Worm (Caenorhabditis elegans) whole organism, young adult: ENCODE data around the gene prx-5.

Experiments
- B0336.3 ChIP-seq: fragments of 200-800 bp; sonication (Bioruptor generic); IDR thresholded peaks from 2 replicates; pipeline ENCODE4 v1.3.6; 2022; ENCODE audit warnings: missing genetic modification characterization, missing compliant biosample characterization
- D2030.7 ChIP-seq: fragments of 200-800 bp; sonication (Bioruptor generic); IDR thresholded peaks from 2 replicates; pipeline ENCODE4 v1.3.6; 2022; ENCODE audit warnings: missing genetic modification reagents, missing genetic modification characterization, missing compliant biosample characterization
- F10E7.11 ChIP-seq: sonication (generic microtip); optimal IDR thresholded peaks from 2 replicates; lab custom pipeline; 2017; ENCODE audit warnings: mild to moderate bottlenecking, missing genetic modification characterization, moderate library complexity, missing compliant biosample characterization
- F33H1.4 ChIP-seq: fragments of 200-800 bp; sonication (Bioruptor generic); IDR thresholded peaks from 2 replicates; pipeline ENCODE4 v1.3.6; 2022; ENCODE audit warnings: missing genetic modification reagents, missing genetic modification characterization, missing compliant biosample characterization
- F55B11.4 ChIP-seq: sonication (generic microtip); optimal IDR thresholded peaks from 2 replicates; lab custom pipeline; 2016; ENCODE audit warnings: missing compliant biosample characterization, missing genetic modification characterization, borderline replicate concordance; ENCODE audit not compliant: insufficient read depth
- Y53G8AR.9 ChIP-seq: fragments of 200-800 bp; sonication (Bioruptor generic); conservative IDR thresholded peaks from 2 replicates; pipeline ENCODE4 v1.3.6; 2022; ENCODE audit warnings: missing genetic modification reagents, missing genetic modification characterization, missing compliant biosample characterization
- Y56A3A.18 ChIP-seq: fragments of 200-800 bp; sonication (Bioruptor generic); IDR thresholded peaks from 2 replicates; pipeline ENCODE4 v1.3.6; 2022; ENCODE audit warnings: missing genetic modification reagents, missing genetic modification characterization, missing compliant biosample characterization
- aptf-2 ChIP-seq: fragments of 200-800 bp; sonication (Bioruptor generic); conservative IDR thresholded peaks from 2 replicates; pipeline ENCODE4 v1.3.6; 2022; ENCODE audit warnings: missing genetic modification reagents, missing genetic modification characterization, missing compliant biosample characterization
- attf-3 ChIP-seq: fragments of 200-800 bp; sonication (Bioruptor generic); conservative IDR thresholded peaks from 2 replicates; pipeline ENCODE4 v1.3.6; 2022; ENCODE audit warnings: missing genetic modification reagents, missing genetic modification characterization, missing compliant biosample characterization
- ccch-3 ChIP-seq: fragments of 200-800 bp; sonication (Bioruptor generic); optimal IDR thresholded peaks from 2 replicates; lab custom pipeline; 2018; ENCODE audit warnings: mild to moderate bottlenecking, missing genetic modification characterization, missing compliant biosample characterization
- ceh-40 ChIP-seq: fragments of 200-800 bp; sonication (Bioruptor generic); IDR thresholded peaks from 2 replicates; pipeline ENCODE4 v1.3.6; 2022; ENCODE audit warnings: missing genetic modification characterization, missing compliant biosample characterization
- ceh-79 ChIP-seq: sonication (generic microtip); optimal IDR thresholded peaks from 2 replicates; lab custom pipeline; 2017; ENCODE audit warnings: mild to moderate bottlenecking, missing genetic modification characterization, missing compliant biosample characterization
- die-1 ChIP-seq: sonication (generic microtip); optimal IDR thresholded peaks from 2 replicates; lab custom pipeline; 2016; ENCODE audit warnings: missing genotype, mild to moderate bottlenecking, missing genetic modification characterization, missing compliant biosample characterization
- dox-1 ChIP-seq: fragments of 200-800 bp; sonication (Bioruptor generic); IDR thresholded peaks from 2 replicates; pipeline ENCODE4 v1.3.6; 2022; ENCODE audit warnings: missing genetic modification reagents, missing genetic modification characterization, missing compliant biosample characterization
- egl-18 ChIP-seq: fragments of 200-800 bp; sonication (Bioruptor generic); IDR thresholded peaks from 2 replicates; pipeline ENCODE4 v1.3.6; 2022; ENCODE audit warnings: missing genetic modification reagents, missing genetic modification characterization, missing compliant biosample characterization
- egrh-3 ChIP-seq: fragments of 200-800 bp; sonication (Bioruptor generic); IDR thresholded peaks from 2 replicates; pipeline ENCODE4 v1.3.6; 2022; ENCODE audit warnings: missing genetic modification reagents, missing genetic modification characterization, missing compliant biosample characterization
- ets-4 ChIP-seq: fragments of 200-800 bp; sonication (Bioruptor generic); optimal IDR thresholded peaks from 2 replicates; lab custom pipeline; 2018; ENCODE audit warnings: mild to moderate bottlenecking, missing genetic modification characterization, missing compliant biosample characterization
- hlh-12 ChIP-seq: sonication (generic microtip); optimal IDR thresholded peaks from 2 replicates; lab custom pipeline; 2016; ENCODE audit warnings: missing genetic modification characterization, missing compliant biosample characterization
- hlh-26 ChIP-seq: fragments of 200-800 bp; sonication (Bioruptor generic); conservative IDR thresholded peaks from 2 replicates; pipeline ENCODE4 v1.3.6; 2022; ENCODE audit warnings: missing genetic modification reagents, missing genetic modification characterization, missing compliant biosample characterization
- hrde-1 ChIP-seq: sonication (generic microtip); optimal IDR thresholded peaks from 2 replicates; lab custom pipeline; 2016; ENCODE audit warnings: missing genetic modification characterization, mild to moderate bottlenecking, missing compliant biosample characterization, moderate library complexity, missing genotype, missing genetic modification reagents, borderline replicate concordance
- let-607 ChIP-seq, 2 experiments: fragments of 200-800 bp in 1 of 2; sonication (Bioruptor generic) in 1 of 2; sonication (generic microtip) in 1 of 2; optimal IDR thresholded peaks; 2 replicates each; lab custom pipeline; 2016 to 2018; ENCODE audit warnings: mild to moderate bottlenecking in 2 of 2, missing compliant biosample characterization in 2 of 2, missing genetic modification characterization in 2 of 2, moderate library complexity in 2 of 2, missing genotype in 1 of 2
- lin-26 ChIP-seq: fragments of 200-800 bp; sonication (Bioruptor generic); IDR thresholded peaks from 2 replicates; pipeline ENCODE4 v1.3.6; 2022; ENCODE audit warnings: missing genetic modification reagents, missing genetic modification characterization, missing compliant biosample characterization
- lin-40 ChIP-seq: sonication (generic microtip); optimal IDR thresholded peaks from 2 replicates; lab custom pipeline; 2016; ENCODE audit warnings: missing genetic modification characterization, mild to moderate bottlenecking, missing compliant biosample characterization, missing genotype, missing genetic modification reagents
- madf-10 ChIP-seq: sonication (generic microtip); optimal IDR thresholded peaks from 2 replicates; lab custom pipeline; 2016; ENCODE audit warnings: mild to moderate bottlenecking, missing genetic modification characterization, missing compliant biosample characterization
- madf-8 ChIP-seq: fragments of 200-800 bp; sonication (Bioruptor generic); conservative IDR thresholded peaks from 2 replicates; pipeline ENCODE4 v1.3.6; 2022; ENCODE audit warnings: missing genetic modification reagents, missing genetic modification characterization, missing compliant biosample characterization
- mcd-1 ChIP-seq: fragments of 200-800 bp; sonication (Bioruptor generic); IDR thresholded peaks from 2 replicates; pipeline ENCODE4 v1.3.6; 2022; ENCODE audit warnings: missing genetic modification reagents, missing genetic modification characterization, missing compliant biosample characterization
- nhr-27 ChIP-seq: fragments of 200-800 bp; sonication (Bioruptor generic); optimal IDR thresholded peaks from 2 replicates; lab custom pipeline; 2018; ENCODE audit warnings: mild to moderate bottlenecking, missing genetic modification characterization, moderate library complexity, missing compliant biosample characterization
- nhr-80 ChIP-seq: sonication (generic microtip); optimal IDR thresholded peaks from 2 replicates; lab custom pipeline; 2016; ENCODE audit warnings: missing genetic modification characterization, missing compliant biosample characterization
- nhr-90 ChIP-seq: sonication (generic microtip); optimal IDR thresholded peaks from 2 replicates; lab custom pipeline; 2016; ENCODE audit warnings: missing genotype, mild to moderate bottlenecking, missing genetic modification characterization, missing compliant biosample characterization
- pha-4 ChIP-seq: fragments of 150-350 bp; sonication (generic microtip); optimal IDR thresholded peaks from 2 replicates; lab custom pipeline; 2014; ENCODE audit warnings: missing biosample characterization, missing genetic modification reagents, missing genetic modification characterization
- repo-1 ChIP-seq: sonication (generic microtip); optimal IDR thresholded peaks from 2 replicates; lab custom pipeline; 2017; ENCODE audit warnings: mild to moderate bottlenecking, missing genetic modification characterization, missing compliant biosample characterization
- rpc-1 ChIP-seq, 2 experiments: fragments of 150-350 bp in 1 of 2; sonication (generic microtip) in 1 of 2; optimal IDR thresholded peaks; 2 replicates each; lab custom pipeline; 2014 to 2018; ENCODE audit warnings: missing biosample characterization in 1 of 2, missing genetic modification characterization in 1 of 2, missing genetic modification reagents in 1 of 2, missing genotype in 1 of 2
- snpc-4 ChIP-seq, 5 experiments: fragments of 150-350 bp in 1 of 5; sonication (generic microtip) in 4 of 5; optimal IDR thresholded peaks; 2 replicates each; lab custom pipeline; 2014 to 2018; ENCODE audit warnings: missing genetic modification characterization in 5 of 5, missing biosample characterization in 3 of 5, antibody characterized with exemption in 2 of 5, mild to moderate bottlenecking in 2 of 5, missing compliant biosample characterization in 2 of 5, missing genotype in 2 of 5, moderate library complexity in 2 of 5, missing genetic modification reagents in 1 of 5
- sptf-2 ChIP-seq: fragments of 200-800 bp; sonication (Bioruptor generic); optimal IDR thresholded peaks from 2 replicates; lab custom pipeline; 2018; ENCODE audit warnings: mild to moderate bottlenecking, missing genetic modification characterization, missing compliant biosample characterization
- unc-62 ChIP-seq: fragments of 150-350 bp; optimal IDR thresholded peaks from 2 replicates; lab custom pipeline; 2014; ENCODE audit warnings: missing biosample characterization, missing genetic modification reagents, missing genetic modification characterization
- zim-3 ChIP-seq: sonication (generic microtip); optimal IDR thresholded peaks from 2 replicates; lab custom pipeline; 2017; ENCODE audit warnings: mild to moderate bottlenecking, missing genetic modification characterization, moderate library complexity, missing compliant biosample characterization
- ztf-18 ChIP-seq: sonication (generic microtip); optimal IDR thresholded peaks from 2 replicates; lab custom pipeline; 2016; ENCODE audit warnings: missing genotype, mild to moderate bottlenecking, missing genetic modification characterization, missing compliant biosample characterization
- ztf-26 ChIP-seq: sonication (generic microtip); optimal IDR thresholded peaks from 2 replicates; lab custom pipeline; 2017; ENCODE audit warnings: missing genetic modification characterization, missing compliant biosample characterization

Gene prx-5

ce11 chrII:8684824-8685223, 19.8 kb upstream of the prx-5 start, which contains the start of gene hgap-2:
TSS of gene hgap-2 (minus strand) at chrII:8684924.
- TF ChIP-seq rpc-1 (optimal IDR thresholded peaks at IDR 0.05; lab: Kevin White, UChicago), result no peak
- TF ChIP-seq rpc-1 (tag; optimal IDR thresholded peaks at IDR 0.05; lab: Kevin White, UChicago), result no peak
- TF ChIP-seq ceh-40 (GFP tag; lab: Robert Waterston, UW), result no peak
- TF ChIP-seq lin-40 (tag; lab: Kevin White, UChicago), result no peak
- no peak for TF ChIP-seq ztf-26 (tag; lab: Kevin White, UChicago)
- no peak for TF ChIP-seq madf-10 (tag; lab: Kevin White, UChicago)
- TF ChIP-seq repo-1 (tag; lab: Kevin White, UChicago), result no peak

- TF ChIP-seq aptf-2 (GFP tag; lab: Robert Waterston, UW), result no peak
- TF ChIP-seq nhr-27, result no peak
- TF ChIP-seq D2030.7 (GFP tag; lab: Robert Waterston, UW), result no peak
- TF ChIP-seq let-607 (tag; optimal IDR thresholded peaks at IDR 0.05; lab: Kevin White, UChicago), result no peak
- no peak for TF ChIP-seq B0336.3 (GFP tag; lab: Robert Waterston, UW)
- TF ChIP-seq pha-4, result no peak
- no peak for TF ChIP-seq F10E7.11
- TF ChIP-seq zim-3 (tag; lab: Kevin White, UChicago), result no peak
- no peak for TF ChIP-seq snpc-4 (GFP tag; optimal IDR thresholded peaks at IDR 0.05; lab: Kevin White, UChicago)
- no peak for TF ChIP-seq snpc-4 (tag; optimal IDR thresholded peaks at IDR 0.05; lab: Kevin White, UChicago)
- TF ChIP-seq hrde-1 (tag; lab: Kevin White, UChicago), result no peak
- no peak for TF ChIP-seq egrh-3 (GFP tag; lab: Robert Waterston, UW)
- no peak for TF ChIP-seq nhr-90 (tag; lab: Kevin White, UChicago)
Observed at ce11 chrII:8685623-8686022, 19.0 kb upstream of the prx-5 start, which contains the start of gene C34C6.9. TSS of gene C34C6.9 (plus strand) at chrII:8685923.

- TF ChIP-seq egl-18 (GFP tag; lab: Robert Waterston, UW), result no peak
- no peak for TF ChIP-seq snpc-4 (GFP tag; optimal IDR thresholded peaks at IDR 0.05; lab: Kevin White, UChicago)
- TF ChIP-seq snpc-4 (tag; optimal IDR thresholded peaks at IDR 0.05; lab: Kevin White, UChicago), result no peak
- no peak for TF ChIP-seq ceh-79 (tag; lab: Kevin White, UChicago)
- no peak for TF ChIP-seq F33H1.4 (GFP tag; lab: Robert Waterston, UW)
- no peak for TF ChIP-seq Y53G8AR.9
- TF ChIP-seq Y56A3A.18 (GFP tag; lab: Robert Waterston, UW), result no peak
Observed at ce11 chrII:8691344-8691960, 13.2 kb upstream of the prx-5 start, which contains the start of gene C34C6.3. TSS of gene C34C6.3 (plus strand) at chrII:8691910.

- TF ChIP-seq sptf-2 (GFP tag; lab: Kevin White, UChicago), result no peak
- TF ChIP-seq attf-3 (GFP tag; lab: Robert Waterston, UW), result no peak
- no peak for TF ChIP-seq mcd-1 (GFP tag; lab: Robert Waterston, UW)
- no peak for TF ChIP-seq hlh-26 (GFP tag; lab: Robert Waterston, UW)
Observed at ce11 chrII:8695783-8696182, 8.8 kb upstream of the prx-5 start, which contains the start of gene C34C6.10. TSS of gene C34C6.10 (minus strand) at chrII:8695883.

- no peak for TF ChIP-seq nhr-27
- TF ChIP-seq F10E7.11, result peak; percentile 15
- TF ChIP-seq, all 124 proteins: peak for 1
Observed at ce11 chrII:8698828-8699227, 5.8 kb upstream of the prx-5 start, which contains the start of gene chdh-1. TSS of gene chdh-1 (minus strand) at chrII:8698928.

ce11 chrII:8701059-8701458, 3.6 kb upstream of the prx-5 start:
- TF ChIP-seq pha-4 (no peak), dox-1 (GFP tag; lab: Robert Waterston, UW) (no peak), zim-3 (tag; lab: Kevin White, UChicago) (no peak), nhr-80 (no peak), madf-8 (GFP tag; lab: Robert Waterston, UW) (peak; percentile 77), Y53G8AR.9 (no peak), die-1 (tag; lab: Kevin White, UChicago) (no peak), ets-4 (GFP tag; lab: Kevin White, UChicago) (no peak), lin-26 (GFP tag; lab: Robert Waterston, UW) (no peak), ccch-3 (GFP tag; lab: Kevin White, UChicago) (no peak), hlh-12 (tag; lab: Kevin White, UChicago) (no peak), ztf-18 (no peak), F55B11.4 (tag; lab: Kevin White, UChicago) (no peak), sptf-2 (GFP tag; lab: Kevin White, UChicago) (no peak), unc-62 (GFP tag; lab: Kevin White, UChicago) (no peak)
